Worm (Caenorhabditis elegans): ENCODE data around the gene Y17G7B.17.
A peak's percentile ranks its signal among the peaks of the same experiment; 100 is the strongest.

ce11 chrII:12099889-12100288 lies at the start of gene Y17G7B.17:
- TF ChIP-seq dao-5 (tag; optimal IDR thresholded peaks at IDR 0.05), result no peak
- TF ChIP-seq W03F9.2 (tag; optimal IDR thresholded peaks at IDR 0.05), result peak; percentile 17
- TF ChIP-seq him-1 (tag; optimal IDR thresholded peaks at IDR 0.05), result no peak
